Fruit fly (Drosophila melanogaster) whole organism, prepupa: ENCODE data around the gene CG14085.

Experiments used
- CG32006 ChIP-seq: fragments of 200-800 bp; sonication (Bioruptor generic); optimal IDR thresholded peaks from 3 replicates; lab custom pipeline; 2017; ENCODE audit warnings: missing biosample characterization, mild to moderate bottlenecking, missing genetic modification characterization
- CG6854 ChIP-seq: fragments of 200-800 bp; sonication (Bioruptor generic); optimal IDR thresholded peaks from 2 replicates; lab custom pipeline; 2017; ENCODE audit warnings: missing biosample characterization, mild to moderate bottlenecking, missing genetic modification characterization
- fkh ChIP-seq: fragments of 200-800 bp; sonication (Bioruptor generic); optimal IDR thresholded peaks from 3 replicates; lab custom pipeline; 2017; ENCODE audit warnings: missing biosample characterization, mild to moderate bottlenecking, missing genetic modification characterization, moderate library complexity
- lz ChIP-seq: fragments of 200-800 bp; sonication (Bioruptor generic); optimal IDR thresholded peaks from 3 replicates; lab custom pipeline; 2016; ENCODE audit warnings: missing biosample characterization, missing genetic modification characterization

- TF ChIP-seq CG32006 = no peak
- TF ChIP-seq fkh (GFP tag; lab: Kevin White, UChicago) = no peak
- TF ChIP-seq CG6854 (GFP tag; lab: Kevin White, UChicago) = no peak
- no peak for TF ChIP-seq lz
These were observed 40.2 kb upstream of the CG14085 start for dm6 chr3L:19228857-19229398.
